Fruit fly (Drosophila melanogaster) whole organism, adult: Measurements from ENCODE around the gene CAH5.

ENCODE experiments used
- CG11617 ChIP-seq: fragments of 200-800 bp; sonication (Bioruptor generic); optimal IDR thresholded peaks from 2 replicates; lab custom pipeline; 2017; ENCODE audit warnings: mild to moderate bottlenecking, missing biosample characterization, missing genetic modification reagents, missing genetic modification characterization
- CG12768 ChIP-seq: fragments of 200-800 bp; sonication (Bioruptor generic); optimal IDR thresholded peaks from 2 replicates; lab custom pipeline; 2017; ENCODE audit warnings: missing biosample characterization, missing genetic modification characterization, mild to moderate bottlenecking, moderate library complexity, missing genetic modification reagents
- CG14711 ChIP-seq: fragments of 200-800 bp; sonication (Bioruptor generic); optimal IDR thresholded peaks from 2 replicates; lab custom pipeline; 2018; ENCODE audit warnings: missing biosample characterization, mild to moderate bottlenecking, missing genetic modification characterization, moderate library complexity
- CG33017 ChIP-seq: fragments of 200-800 bp; sonication (Bioruptor generic); optimal IDR thresholded peaks from 2 replicates; lab custom pipeline; 2018; ENCODE audit warnings: missing biosample characterization, mild to moderate bottlenecking, missing genetic modification characterization, moderate library complexity
- CG5204 ChIP-seq: fragments of 200-800 bp; sonication (Bioruptor generic); optimal IDR thresholded peaks from 2 replicates; lab custom pipeline; 2016; ENCODE audit warnings: missing biosample characterization, missing genetic modification characterization
- CG7045 ChIP-seq: fragments of 200-800 bp; sonication (Bioruptor generic); optimal IDR thresholded peaks from 2 replicates; lab custom pipeline; 2017; ENCODE audit warnings: missing biosample characterization, mild to moderate bottlenecking, missing genetic modification characterization
- Crg-1 ChIP-seq: fragments of 200-800 bp; sonication (Bioruptor generic); optimal IDR thresholded peaks from 2 replicates; lab custom pipeline; 2016; ENCODE audit warnings: missing biosample characterization, missing genetic modification characterization
- Hr96 ChIP-seq: fragments of 200-800 bp; sonication (Bioruptor generic); optimal IDR thresholded peaks from 2 replicates; lab custom pipeline; 2016; ENCODE audit warnings: missing biosample characterization, missing genetic modification characterization
- Mnt ChIP-seq: fragments of 200-800 bp; sonication (Bioruptor generic); optimal IDR thresholded peaks from 2 replicates; lab custom pipeline; 2016; ENCODE audit warnings: missing biosample characterization, mild to moderate bottlenecking, missing genetic modification characterization
- cic ChIP-seq: fragments of 200-800 bp; sonication (Bioruptor generic); optimal IDR thresholded peaks from 2 replicates; lab custom pipeline; 2017; ENCODE audit warnings: missing biosample characterization, mild to moderate bottlenecking, missing genetic modification characterization, moderate library complexity
- kay ChIP-seq: fragments of 200-800 bp; sonication (Bioruptor generic); peaks from one replicate; lab custom pipeline; 2016; ENCODE audit warnings: missing biosample characterization, missing genetic modification characterization, borderline replicate concordance
- ovo ChIP-seq: fragments of 200-800 bp; sonication (Bioruptor generic); optimal IDR thresholded peaks from 2 replicates; lab custom pipeline; 2016; ENCODE audit warnings: missing biosample characterization, missing genetic modification characterization
- pad ChIP-seq: fragments of 200-800 bp; sonication (Bioruptor generic); optimal IDR thresholded peaks from 3 replicates; lab custom pipeline; 2017; ENCODE audit warnings: missing biosample characterization, missing genetic modification characterization, mild to moderate bottlenecking, moderate library complexity, missing genetic modification reagents

DNA sequence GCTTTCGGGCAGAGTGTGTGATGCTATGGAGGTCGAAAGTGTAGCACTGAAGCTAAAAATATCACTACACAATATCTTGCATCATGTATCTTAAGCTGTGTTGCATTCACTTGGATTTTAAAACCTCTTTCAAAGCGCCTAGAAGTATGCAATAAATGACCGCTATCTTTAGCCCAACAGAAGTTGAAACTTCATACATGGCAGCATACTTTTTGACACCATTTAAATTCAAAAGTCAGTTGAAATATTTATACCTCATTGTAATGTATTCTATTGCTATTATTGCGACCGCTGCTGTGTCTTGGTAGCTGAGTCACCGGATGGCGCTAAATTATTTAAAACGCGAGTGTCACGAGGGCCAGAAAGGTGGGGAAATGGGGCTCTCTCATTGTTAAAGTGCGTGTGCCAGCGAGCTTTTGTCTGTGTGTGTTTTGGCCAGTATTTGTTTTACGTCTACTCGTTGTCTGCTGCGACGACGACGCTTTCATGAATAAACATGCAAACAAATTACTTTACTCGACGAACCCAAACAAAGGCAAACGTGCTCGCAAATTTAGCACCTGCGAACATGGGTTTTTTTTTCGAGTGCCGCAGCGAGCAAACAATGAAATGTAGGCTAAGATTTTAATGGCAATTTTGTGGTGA, 8.5 kb downstream of the CAH5 start:
- no peak for TF ChIP-seq kay (GFP tag; lab: Kevin White, UChicago)
- TF ChIP-seq Hr96 (GFP tag; lab: Kevin White, UChicago), result no peak
- TF ChIP-seq cic (GFP tag; lab: Kevin White, UChicago), result no peak
- TF ChIP-seq pad (GFP tag; lab: Kevin White, UChicago), result no peak
- no peak for TF ChIP-seq CG33017 (tag; lab: Kevin White, UChicago)
- TF ChIP-seq CG5204 (GFP tag; lab: Kevin White, UChicago), result no peak
- no peak for TF ChIP-seq CG12768
- no peak for TF ChIP-seq CG14711 (tag; lab: Kevin White, UChicago)
- no peak for TF ChIP-seq Mnt (GFP tag; lab: Kevin White, UChicago)
- no peak for TF ChIP-seq Crg-1 (GFP tag; lab: Kevin White, UChicago)
- TF ChIP-seq CG7045 (GFP tag; lab: Kevin White, UChicago), result no peak
- TF ChIP-seq ovo (GFP tag; lab: Kevin White, UChicago), result no peak
- no peak for TF ChIP-seq CG11617 (GFP tag; lab: Kevin White, UChicago)
